Worm (Caenorhabditis elegans) whole organism, L1 larva: Measurements from ENCODE around the gene fbxa-116.

Experiments
- C04F5.9 ChIP-seq: sonication (generic microtip); optimal IDR thresholded peaks from 2 replicates; lab custom pipeline; 2016; ENCODE audit warnings: missing genetic modification characterization, missing compliant biosample characterization
- C34B4.2 ChIP-seq: sonication (generic microtip); optimal IDR thresholded peaks from 2 replicates; lab custom pipeline; 2017; ENCODE audit warnings: mild to moderate bottlenecking, missing genetic modification characterization, missing compliant biosample characterization
- Y116A8C.19 ChIP-seq: sonication (generic microtip); optimal IDR thresholded peaks from 2 replicates; lab custom pipeline; 2016; ENCODE audit warnings: missing compliant biosample characterization, missing genetic modification characterization, borderline replicate concordance
- aha-1 ChIP-seq: fragments of 150-350 bp; optimal IDR thresholded peaks from 2 replicates; lab custom pipeline; 2014; ENCODE audit warnings: missing biosample characterization, missing genetic modification characterization
- aly-2 ChIP-seq: fragments of 150-350 bp; optimal IDR thresholded peaks from 2 replicates; lab custom pipeline; 2014; ENCODE audit warnings: missing biosample characterization, missing genetic modification characterization
- blmp-1 ChIP-seq: fragments of 150-350 bp; optimal IDR thresholded peaks from 2 replicates; lab custom pipeline; 2014; ENCODE audit warnings: missing biosample characterization, missing genetic modification characterization
- ceh-82 ChIP-seq, 3 experiments: fragments of 150-350 bp in 1 of 3; sonication (generic microtip) in 2 of 3; optimal IDR thresholded peaks; 2 replicates each; lab custom pipeline; 2014 to 2017; ENCODE audit warnings: missing biosample characterization in 3 of 3, missing genetic modification characterization in 3 of 3
- ceh-90 ChIP-seq: sonication (generic microtip); optimal IDR thresholded peaks from 2 replicates; lab custom pipeline; 2016; ENCODE audit warnings: missing genetic modification characterization, missing compliant biosample characterization
- dsc-1 ChIP-seq: sonication (generic microtip); optimal IDR thresholded peaks from 2 replicates; lab custom pipeline; 2016; ENCODE audit warnings: mild to moderate bottlenecking, missing genetic modification characterization, missing compliant biosample characterization
- efl-3 ChIP-seq: fragments of 200-800 bp; sonication (Bioruptor generic); optimal IDR thresholded peaks from 2 replicates; lab custom pipeline; 2018; ENCODE audit warnings: mild to moderate bottlenecking, missing genetic modification characterization, missing compliant biosample characterization
- egl-13 ChIP-seq: sonication (generic microtip); optimal IDR thresholded peaks from 2 replicates; lab custom pipeline; 2016; ENCODE audit warnings: missing genotype, missing genetic modification reagents, missing genetic modification characterization, missing compliant biosample characterization
- elt-2 ChIP-seq: sonication (generic microtip); optimal IDR thresholded peaks from 2 replicates; lab custom pipeline; 2016; ENCODE audit warnings: missing genetic modification characterization, mild to moderate bottlenecking, inconsistent platforms, missing compliant biosample characterization, missing genetic modification reagents
- ets-5 ChIP-seq: fragments of 200-800 bp; sonication (Bioruptor generic); IDR thresholded peaks from 2 replicates; pipeline ENCODE4 v1.3.6; 2022; ENCODE audit warnings: missing genetic modification characterization, missing compliant biosample characterization
- fkh-4 ChIP-seq: sonication (generic microtip); optimal IDR thresholded peaks from 2 replicates; lab custom pipeline; 2016; ENCODE audit warnings: missing compliant biosample characterization, missing genetic modification characterization, borderline replicate concordance
- fkh-8 ChIP-seq: sonication (generic microtip); optimal IDR thresholded peaks from 2 replicates; lab custom pipeline; 2016; ENCODE audit warnings: mild to moderate bottlenecking, missing genetic modification characterization, missing compliant biosample characterization
- grh-1 ChIP-seq: fragments of 200-800 bp; sonication (Bioruptor generic); IDR thresholded peaks from 2 replicates; pipeline ENCODE4 v1.3.6; 2022; ENCODE audit warnings: missing genetic modification reagents, missing genetic modification characterization, missing compliant biosample characterization
- hlh-17 ChIP-seq: fragments of 200-800 bp; sonication (Bioruptor generic); optimal IDR thresholded peaks from 2 replicates; lab custom pipeline; 2018; ENCODE audit warnings: missing genetic modification characterization, mild to moderate bottlenecking, missing compliant biosample characterization, moderate library complexity, borderline replicate concordance
- hpl-2 ChIP-seq: fragments of 150-350 bp; optimal IDR thresholded peaks from 2 replicates; lab custom pipeline; 2014; ENCODE audit warnings: missing biosample characterization, missing genetic modification reagents, missing genetic modification characterization
- isw-1 ChIP-seq: fragments of 200-800 bp; sonication (Bioruptor generic); IDR thresholded peaks from 2 replicates; pipeline ENCODE4 v1.3.6; 2022; ENCODE audit warnings: missing genetic modification characterization, missing compliant biosample characterization
- lin-15B ChIP-seq: fragments of 150-350 bp; sonication (generic microtip); optimal IDR thresholded peaks from 3 replicates; lab custom pipeline; 2014; ENCODE audit warnings: missing biosample characterization, missing genetic modification characterization
- lin-39 ChIP-seq: fragments of 150-350 bp; optimal IDR thresholded peaks from 2 replicates; lab custom pipeline; 2014; ENCODE audit warnings: missing biosample characterization, missing genetic modification reagents, missing genetic modification characterization
- mef-2 ChIP-seq: fragments of 150-350 bp; optimal IDR thresholded peaks from 2 replicates; lab custom pipeline; 2014; ENCODE audit warnings: missing biosample characterization, missing genetic modification characterization
- nhr-11 ChIP-seq: fragments of 150-350 bp; optimal IDR thresholded peaks from 2 replicates; lab custom pipeline; 2014; ENCODE audit warnings: missing biosample characterization, missing genetic modification characterization
- nhr-12 ChIP-seq: sonication (generic microtip); optimal IDR thresholded peaks from 2 replicates; lab custom pipeline; 2017; ENCODE audit warnings: missing biosample characterization, missing genetic modification characterization
- nhr-71 ChIP-seq: sonication (generic microtip); optimal IDR thresholded peaks from 2 replicates; lab custom pipeline; 2016; ENCODE audit warnings: mild to moderate bottlenecking, missing genetic modification characterization, moderate library complexity, missing compliant biosample characterization
- nhr-90 ChIP-seq: sonication (generic microtip); optimal IDR thresholded peaks from 2 replicates; lab custom pipeline; 2016; ENCODE audit warnings: mild to moderate bottlenecking, missing genetic modification characterization, missing compliant biosample characterization; ENCODE audit not compliant: poor library complexity
- rnt-1 ChIP-seq: sonication (generic microtip); optimal IDR thresholded peaks from 2 replicates; lab custom pipeline; 2016; ENCODE audit warnings: mild to moderate bottlenecking, missing genetic modification characterization, moderate library complexity, missing compliant biosample characterization
- snpc-4 ChIP-seq: fragments of 150-350 bp; optimal IDR thresholded peaks from 2 replicates; lab custom pipeline; 2014; ENCODE audit warnings: missing biosample characterization, missing genetic modification characterization
- snu-23 ChIP-seq: sonication (generic microtip); optimal IDR thresholded peaks from 2 replicates; lab custom pipeline; 2016; ENCODE audit warnings: missing genetic modification characterization, missing compliant biosample characterization
- tlp-1 ChIP-seq: fragments of 150-350 bp; optimal IDR thresholded peaks from 2 replicates; lab custom pipeline; 2014; ENCODE audit warnings: missing biosample characterization, missing genetic modification characterization
- unc-130 ChIP-seq: fragments of 150-350 bp; optimal IDR thresholded peaks from 2 replicates; lab custom pipeline; 2017; ENCODE audit warnings: missing biosample characterization, missing genetic modification characterization, inconsistent platforms
- unc-30 ChIP-seq: sonication (generic microtip); optimal IDR thresholded peaks from 2 replicates; lab custom pipeline; 2017; ENCODE audit warnings: missing biosample characterization, missing genetic modification characterization
- unc-86 ChIP-seq: sonication (generic microtip); optimal IDR thresholded peaks from 2 replicates; lab custom pipeline; 2016; ENCODE audit warnings: missing genetic modification characterization, missing compliant biosample characterization
- vab-15 ChIP-seq: sonication (generic microtip); optimal IDR thresholded peaks from 2 replicates; lab custom pipeline; 2017; ENCODE audit warnings: missing genotype, mild to moderate bottlenecking, missing genetic modification characterization, missing compliant biosample characterization
- xbp-1 ChIP-seq: sonication (generic microtip); optimal IDR thresholded peaks from 2 replicates; lab custom pipeline; 2016; ENCODE audit warnings: missing genetic modification characterization, missing compliant biosample characterization
- zip-4 ChIP-seq: fragments of 200-800 bp; sonication (Bioruptor generic); optimal IDR thresholded peaks from 2 replicates; lab custom pipeline; 2018; ENCODE audit warnings: mild to moderate bottlenecking, missing genetic modification characterization, moderate library complexity, missing compliant biosample characterization
- ztf-4 ChIP-seq: fragments of 150-350 bp; optimal IDR thresholded peaks from 2 replicates; lab custom pipeline; 2014; ENCODE audit warnings: missing biosample characterization, missing genetic modification characterization

fbxa-116 gene

DNA sequence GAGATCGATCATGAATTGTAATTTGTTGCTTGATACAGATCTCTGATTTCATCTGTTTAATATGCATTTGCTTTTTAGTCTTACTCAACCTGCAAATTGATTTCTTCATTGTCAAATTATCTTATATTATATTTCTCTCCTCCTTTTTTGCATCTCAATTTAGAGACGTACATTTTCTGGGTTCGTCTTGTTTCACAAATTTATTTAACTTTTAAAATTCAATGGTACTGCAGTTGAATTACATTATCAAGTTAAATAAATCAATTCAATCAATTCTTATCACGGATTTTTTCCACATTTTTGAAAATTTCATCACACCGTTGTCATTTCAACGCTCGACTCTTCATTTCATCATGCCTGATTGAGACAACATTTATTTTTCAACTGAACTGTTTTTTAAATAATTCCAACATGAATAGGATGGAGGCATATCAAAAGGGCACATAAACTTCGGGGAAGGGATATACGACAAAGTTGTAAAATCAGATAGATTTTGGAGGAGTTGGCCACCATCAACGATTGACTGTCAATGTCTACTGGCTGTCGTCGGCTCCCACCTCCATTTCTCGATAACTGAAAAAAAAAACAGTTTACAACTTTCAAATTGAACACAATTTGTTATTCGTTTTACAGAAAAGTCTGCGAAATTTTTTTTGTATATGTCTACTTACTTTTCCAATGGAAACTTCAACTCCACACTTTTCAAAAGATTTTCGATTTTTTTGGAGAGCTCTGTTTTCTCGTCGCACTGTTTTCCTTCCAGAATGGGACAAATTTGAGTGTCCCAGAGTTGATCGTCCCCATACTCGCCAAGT is 26.2 kb downstream of the fbxa-116 start (continued):
- TF ChIP-seq efl-3 (GFP tag; lab: Kevin White, UChicago) (no peak), grh-1 (GFP tag; lab: Robert Waterston, UW) (no peak), vab-15 (tag; lab: Kevin White, UChicago) (no peak), lin-15B (tag; lab: Kevin White, UChicago) (no peak), nhr-71 (tag; lab: Kevin White, UChicago) (peak; percentile 9), nhr-12 (tag; lab: Kevin White, UChicago) (no peak), dsc-1 (no peak), rnt-1 (tag; lab: Kevin White, UChicago) (no peak), ceh-82 (tag; optimal IDR thresholded peaks at IDR 0.05; lab: Kevin White, UChicago) (no peak), fkh-4 (tag; lab: Kevin White, UChicago) (no peak), hpl-2 (peak; percentile 51), ztf-4 (tag; lab: Kevin White, UChicago) (no peak), C34B4.2 (tag; lab: Kevin White, UChicago) (no peak)

DNA sequence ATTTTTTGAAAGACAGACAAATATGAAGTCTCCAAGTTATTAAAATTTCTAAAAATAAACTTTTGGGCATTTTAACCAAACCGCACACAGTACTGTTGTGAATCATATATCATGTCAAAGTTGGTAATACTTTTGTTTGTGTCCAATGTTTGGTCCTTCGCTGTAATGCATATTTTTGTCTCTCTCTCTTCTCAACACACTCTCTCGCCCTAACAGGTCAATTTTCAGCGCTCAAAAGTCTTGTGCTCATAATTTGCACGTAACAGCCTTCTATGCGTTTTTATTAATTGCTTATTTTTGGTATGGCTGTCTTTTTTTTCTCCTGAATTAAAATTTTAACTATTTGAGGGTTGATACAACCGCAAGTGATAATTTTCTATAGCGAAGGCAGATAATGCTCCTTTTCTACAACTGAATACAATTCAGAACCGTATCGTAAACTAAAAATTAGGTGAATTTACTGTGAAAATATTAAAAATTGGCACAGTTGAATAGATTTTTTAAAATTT is 26.9 kb downstream of the fbxa-116 start:
- TF ChIP-seq lin-39 (tag; lab: Kevin White, UChicago), result no peak
- no peak for TF ChIP-seq mef-2 (tag; lab: Kevin White, UChicago)
- TF ChIP-seq nhr-11 (tag; lab: Kevin White, UChicago), result no peak
- no peak for TF ChIP-seq Y116A8C.19
- no peak for TF ChIP-seq fkh-8 (tag; lab: Kevin White, UChicago)
- no peak for TF ChIP-seq rnt-1 (tag; lab: Kevin White, UChicago)
- TF ChIP-seq aly-2 (tag; lab: Kevin White, UChicago), result no peak
- no peak for TF ChIP-seq snpc-4 (tag; lab: Kevin White, UChicago)
- no peak for TF ChIP-seq unc-30 (tag; lab: Kevin White, UChicago)
- TF ChIP-seq isw-1 (GFP tag; lab: Robert Waterston, UW), result no peak
- TF ChIP-seq, all 84 proteins: peak for 0

DNA sequence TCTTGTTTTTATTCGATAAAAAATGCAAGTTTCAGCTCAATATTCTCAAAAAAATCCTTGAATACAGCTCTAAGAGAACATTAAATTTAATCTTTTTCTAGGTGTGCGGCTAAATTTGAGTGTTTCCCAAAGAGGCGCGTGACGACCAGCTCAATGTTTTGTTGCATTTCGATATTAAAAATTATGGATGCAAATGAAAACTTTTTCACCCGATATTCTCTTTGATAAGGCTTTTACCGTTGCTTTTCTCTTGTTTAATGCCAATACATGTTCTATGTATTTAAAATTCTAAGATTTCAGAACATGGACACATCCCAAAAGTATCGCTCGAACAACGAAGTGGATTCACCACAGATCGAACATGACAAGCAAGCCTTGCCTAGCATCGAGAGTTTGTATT is 30.5 kb downstream of the fbxa-116 start, which contains the start of gene F19B2.6:
Gene F19B2.6 (plus strand): TSS at position 301 of the 400 bp plus-strand sequence.
- TF ChIP-seq xbp-1 (tag; lab: Kevin White, UChicago) (no peak), C04F5.9 (tag; lab: Kevin White, UChicago) (no peak)
- TF ChIP-seq, all 84 proteins: peak for 0

DNA sequence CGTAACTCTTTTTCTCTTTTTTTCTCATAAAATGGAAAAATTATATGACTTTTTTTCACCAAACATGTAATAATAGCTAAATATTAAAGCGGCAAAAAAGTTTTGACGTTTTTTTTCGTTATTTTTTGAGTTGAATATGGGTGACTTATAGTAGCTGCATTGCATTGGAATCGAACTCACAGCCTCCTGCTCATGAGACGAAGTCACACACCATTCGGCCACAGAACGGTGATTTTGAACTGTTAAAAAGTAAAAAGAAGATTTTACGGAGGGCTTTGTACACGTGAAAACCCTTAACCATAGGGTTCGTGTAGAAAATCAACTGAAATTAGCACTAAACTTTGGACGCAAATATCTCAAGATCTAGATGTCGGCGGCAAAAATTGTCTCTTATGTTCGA is 36.8 kb downstream of the fbxa-116 start:
- no peak for TF ChIP-seq elt-2 (tag; lab: Kevin White, UChicago)
- TF ChIP-seq unc-130 (tag; lab: Kevin White, UChicago), result no peak
- no peak for TF ChIP-seq egl-13 (tag; lab: Kevin White, UChicago)
- no peak for TF ChIP-seq unc-86 (tag; lab: Kevin White, UChicago)
- TF ChIP-seq mef-2 (tag; lab: Kevin White, UChicago), result no peak
- TF ChIP-seq zip-4 (GFP tag; lab: Kevin White, UChicago), result no peak
- TF ChIP-seq blmp-1 (tag; lab: Kevin White, UChicago), result no peak
- no peak for TF ChIP-seq hlh-17 (GFP tag; lab: Kevin White, UChicago)
- TF ChIP-seq tlp-1 (tag; lab: Kevin White, UChicago), result no peak
- TF ChIP-seq aha-1 (tag; lab: Kevin White, UChicago), result no peak
- TF ChIP-seq nhr-90 (tag; lab: Kevin White, UChicago), result no peak
- TF ChIP-seq nhr-71 (tag; lab: Kevin White, UChicago), result no peak
- no peak for TF ChIP-seq snu-23
- no peak for TF ChIP-seq ets-5 (GFP tag; lab: Robert Waterston, UW)
- TF ChIP-seq ceh-90, result no peak
